Fruit fly (Drosophila melanogaster) whole organism, embryonic: ENCODE measurements around the gene Syx5.
A peak's percentile ranks its signal among the peaks of the same experiment; 100 is the strongest.

ENCODE experiments used
- Awh ChIP-seq: fragments of 200-800 bp; sonication (Bioruptor generic); IDR thresholded peaks from 2 replicates; pipeline ENCODE4, ENCODE4 v1.3.6; 2022; ENCODE audit warnings: missing biosample characterization, missing genetic modification characterization
- CG14014 ChIP-seq: fragments of 200-800 bp; sonication (Bioruptor generic); IDR thresholded peaks from 2 replicates; pipeline ENCODE4 v1.3.6; 2022; ENCODE audit warnings: missing biosample characterization, missing genetic modification characterization
- CG14441 ChIP-seq: fragments of 200-800 bp; sonication (Bioruptor generic); IDR thresholded peaks from 2 replicates; pipeline ENCODE4 v1.3.6; 2022; ENCODE audit warnings: missing biosample characterization, missing genetic modification characterization
- CG17361 ChIP-seq: fragments of 200-800 bp; sonication (Bioruptor generic); IDR thresholded peaks from 3 replicates; pipeline ENCODE4 v1.3.6; 2022; ENCODE audit warnings: missing biosample characterization, missing genetic modification characterization
- CG1832 ChIP-seq: fragments of 200-800 bp; sonication (Bioruptor generic); optimal IDR thresholded peaks from 2 replicates; lab custom pipeline; 2017; ENCODE audit warnings: missing biosample characterization, mild to moderate bottlenecking, missing genetic modification characterization, inconsistent platforms
- CG18599 ChIP-seq: fragments of 200-800 bp; sonication (Bioruptor generic); optimal IDR thresholded peaks from 3 replicates; lab custom pipeline; 2017; ENCODE audit warnings: missing biosample characterization, missing genetic modification characterization, mild to moderate bottlenecking, moderate library complexity, missing genetic modification reagents
- CG2116 ChIP-seq: fragments of 200-800 bp; sonication (Bioruptor generic); optimal IDR thresholded peaks from 3 replicates; lab custom pipeline; 2018; ENCODE audit warnings: missing biosample characterization, mild to moderate bottlenecking, missing genetic modification characterization
- CG33557 ChIP-seq: fragments of 200-800 bp; sonication (Bioruptor generic); optimal IDR thresholded peaks from 2 replicates; lab custom pipeline; 2019; ENCODE audit warnings: missing biosample characterization, mild to moderate bottlenecking, missing genetic modification characterization, moderate library complexity
- CG4360 ChIP-seq: fragments of 200-800 bp; sonication (Bioruptor generic); IDR thresholded peaks from 2 replicates; pipeline ENCODE4 v1.3.6; 2022; ENCODE audit warnings: missing biosample characterization, missing genetic modification characterization
- CG4424 ChIP-seq: fragments of 200-800 bp; sonication (Bioruptor generic); optimal IDR thresholded peaks from 3 replicates; lab custom pipeline; 2016; ENCODE audit warnings: missing biosample characterization, missing genetic modification characterization
- CG5180 ChIP-seq: fragments of 200-800 bp; sonication (Bioruptor generic); optimal IDR thresholded peaks from 3 replicates; lab custom pipeline; 2017; ENCODE audit warnings: missing biosample characterization, missing genetic modification characterization, mild to moderate bottlenecking, moderate library complexity, missing genetic modification reagents
- CG6813 ChIP-seq: fragments of 200-800 bp; sonication (Bioruptor generic); optimal IDR thresholded peaks from 2 replicates; lab custom pipeline; 2017; ENCODE audit warnings: missing biosample characterization, missing genetic modification characterization, mild to moderate bottlenecking, moderate library complexity, missing genetic modification reagents
- CG7786 ChIP-seq: fragments of 200-800 bp; sonication (Bioruptor generic); optimal IDR thresholded peaks from 2 replicates; lab custom pipeline; 2016; ENCODE audit warnings: missing biosample characterization, missing genetic modification characterization
- CG8359 ChIP-seq: fragments of 200-800 bp; sonication (Bioruptor generic); optimal IDR thresholded peaks from 2 replicates; lab custom pipeline; 2017; ENCODE audit warnings: missing biosample characterization, mild to moderate bottlenecking, missing genetic modification characterization, borderline replicate concordance
- CHES-1-like ChIP-seq: fragments of 200-800 bp; sonication (Bioruptor generic); optimal IDR thresholded peaks from 2 replicates; lab custom pipeline; 2016; ENCODE audit warnings: missing biosample characterization, missing genetic modification characterization
- D ChIP-seq, 2 experiments: fragments of 200-800 bp in 1 of 2; fragments of >200 bp in 1 of 2; sonication (Bioruptor generic) in 1 of 2; optimal IDR thresholded peaks; 2 replicates in 1 of 2; 3 replicates in 1 of 2; lab custom pipeline; 2017; ENCODE audit warnings: mild to moderate bottlenecking in 1 of 2, missing biosample characterization in 1 of 2, missing genetic modification characterization in 1 of 2, missing genetic modification reagents in 1 of 2
- Dfd ChIP-seq, 2 experiments: fragments of >200 bp; optimal IDR thresholded peaks; 2 replicates each; lab custom pipeline; 2017; ENCODE audit warnings: missing biosample characterization in 2 of 2, missing genetic modification characterization in 2 of 2
- Dip2 ChIP-seq: fragments of 200-800 bp; sonication (Bioruptor generic); IDR thresholded peaks from 2 replicates; pipeline ENCODE4 v1.3.6; 2022; ENCODE audit warnings: missing biosample characterization, missing genetic modification characterization
- Dip3 ChIP-seq: fragments of 200-800 bp; sonication (Bioruptor generic); optimal IDR thresholded peaks from 3 replicates; lab custom pipeline; 2016; ENCODE audit warnings: missing biosample characterization, missing genetic modification characterization
- Elba2 ChIP-seq: fragments of 200-800 bp; sonication (Bioruptor generic); optimal IDR thresholded peaks from 3 replicates; lab custom pipeline; 2016; ENCODE audit warnings: missing biosample characterization, missing genetic modification characterization
- Ets97D ChIP-seq: fragments of 200-800 bp; sonication (Bioruptor generic); optimal IDR thresholded peaks from 3 replicates; lab custom pipeline; 2016; ENCODE audit warnings: missing biosample characterization, missing genetic modification characterization
- GATAe ChIP-seq: fragments of 200-800 bp; sonication (Bioruptor generic); conservative IDR thresholded peaks from 2 replicates; pipeline ENCODE4 v1.3.6; 2022; ENCODE audit warnings: missing biosample characterization, missing genetic modification characterization
- HLHmδ ChIP-seq: fragments of 200-800 bp; sonication (Bioruptor generic); optimal IDR thresholded peaks from 2 replicates; lab custom pipeline; 2018; ENCODE audit warnings: missing biosample characterization, mild to moderate bottlenecking, missing genetic modification characterization, moderate library complexity
- Hsf ChIP-seq: fragments of 200-800 bp; sonication (Bioruptor generic); optimal IDR thresholded peaks from 3 replicates; lab custom pipeline; 2016; ENCODE audit warnings: missing biosample characterization, missing genetic modification characterization
- Max ChIP-seq: fragments of 200-800 bp; sonication (Bioruptor generic); optimal IDR thresholded peaks from 2 replicates; lab custom pipeline; 2016; ENCODE audit warnings: missing biosample characterization, mild to moderate bottlenecking, missing genetic modification characterization
- Med ChIP-seq: fragments of 200-800 bp; sonication (Bioruptor generic); peaks from one replicate; lab custom pipeline; 2016; ENCODE audit warnings: missing biosample characterization, missing genetic modification characterization, mild to moderate bottlenecking, inconsistent platforms, moderate library complexity
- Mrtf ChIP-seq: fragments of 200-800 bp; sonication (Bioruptor generic); IDR thresholded peaks from 3 replicates; pipeline ENCODE4 v1.3.6; 2022; ENCODE audit warnings: missing biosample characterization, missing genetic modification characterization
- PHDP ChIP-seq: fragments of 200-800 bp; sonication (Bioruptor generic); optimal IDR thresholded peaks from 3 replicates; lab custom pipeline; 2018; ENCODE audit warnings: missing biosample characterization, mild to moderate bottlenecking, missing genetic modification characterization, moderate library complexity
- Ravus ChIP-seq: fragments of 200-800 bp; sonication (Bioruptor generic); IDR thresholded peaks from 2 replicates; pipeline ENCODE4 v1.3.6; 2022; ENCODE audit warnings: missing biosample characterization, missing genetic modification characterization
- Taf1 ChIP-seq: fragments of 200-800 bp; sonication (Bioruptor generic); IDR thresholded peaks from 2 replicates; pipeline ENCODE4 v1.3.6; 2022; ENCODE audit warnings: missing biosample characterization, missing genetic modification characterization
- Trl ChIP-seq, 3 experiments: fragments of >200 bp in 2 of 3; fragments of 200-800 bp in 1 of 3; sonication (Bioruptor generic) in 1 of 3; optimal IDR thresholded peaks; 2 replicates in 1 of 3; 3 replicates in 2 of 3; lab custom pipeline; 2016 to 2017; ENCODE audit warnings: missing biosample characterization in 1 of 3, missing genetic modification characterization in 1 of 3
- ash1 ChIP-seq: fragments of 200-800 bp; sonication (Bioruptor generic); optimal IDR thresholded peaks from 2 replicates; lab custom pipeline; 2018; ENCODE audit warnings: missing biosample characterization, mild to moderate bottlenecking, missing genetic modification characterization
- crol ChIP-seq: fragments of 200-800 bp; sonication (Bioruptor generic); IDR thresholded peaks from 2 replicates; pipeline ENCODE4 v1.3.6; 2022; ENCODE audit warnings: missing biosample characterization, missing genetic modification characterization
- dan ChIP-seq: fragments of 200-800 bp; sonication (Bioruptor generic); IDR thresholded peaks from 2 replicates; pipeline ENCODE4 v1.3.6; 2022; ENCODE audit warnings: missing biosample characterization, missing genetic modification characterization
- her ChIP-seq: fragments of 200-800 bp; sonication (Bioruptor generic); optimal IDR thresholded peaks from 2 replicates; lab custom pipeline; 2016; ENCODE audit warnings: missing biosample characterization, missing genetic modification characterization
- kay ChIP-seq: fragments of 200-800 bp; sonication (Bioruptor generic); optimal IDR thresholded peaks from 2 replicates; lab custom pipeline; 2016; ENCODE audit warnings: missing biosample characterization, missing genetic modification characterization
- ken ChIP-seq: fragments of 200-800 bp; sonication (Bioruptor generic); IDR thresholded peaks from 3 replicates; pipeline ENCODE4 v1.3.6; 2022; ENCODE audit warnings: missing biosample characterization, missing genetic modification characterization
- nau ChIP-seq: fragments of 200-800 bp; sonication (Bioruptor generic); optimal IDR thresholded peaks from 3 replicates; lab custom pipeline; 2017; ENCODE audit warnings: missing biosample characterization, mild to moderate bottlenecking, missing genetic modification characterization, missing genetic modification reagents
- rib ChIP-seq: fragments of 200-800 bp; sonication (Bioruptor generic); IDR thresholded peaks from 2 replicates; pipeline ENCODE4 v1.3.6; 2022; ENCODE audit warnings: missing biosample characterization, missing genetic modification characterization
- ro ChIP-seq: fragments of 200-800 bp; sonication (Bioruptor generic); IDR thresholded peaks from 2 replicates; pipeline ENCODE4 v1.3.6; 2022; ENCODE audit warnings: missing biosample characterization, missing genetic modification characterization
- scrt ChIP-seq: fragments of 200-800 bp; sonication (Bioruptor generic); optimal IDR thresholded peaks from 2 replicates; lab custom pipeline; 2018; ENCODE audit warnings: missing biosample characterization, mild to moderate bottlenecking, missing genetic modification characterization, moderate library complexity
- sisA ChIP-seq: fragments of 200-800 bp; sonication (Bioruptor generic); IDR thresholded peaks from 2 replicates; pipeline ENCODE4 v1.3.6; 2022; ENCODE audit warnings: missing biosample characterization, missing genetic modification characterization
- sug ChIP-seq: fragments of 200-800 bp; optimal IDR thresholded peaks from 2 replicates; lab custom pipeline; 2019; ENCODE audit warnings: missing biosample characterization, mild to moderate bottlenecking, missing genetic modification characterization, moderate library complexity
- toy ChIP-seq: fragments of 200-800 bp; sonication (Bioruptor generic); IDR thresholded peaks from 2 replicates; pipeline ENCODE4 v1.3.6; 2022; ENCODE audit warnings: missing biosample characterization, missing genetic modification characterization
- twi ChIP-seq: fragments of 200-800 bp; optimal IDR thresholded peaks from 2 replicates; lab custom pipeline; 2019; ENCODE audit warnings: missing biosample characterization, mild to moderate bottlenecking, missing genetic modification characterization, moderate library complexity
- unpg ChIP-seq: fragments of 200-800 bp; sonication (Bioruptor generic); optimal IDR thresholded peaks from 3 replicates; lab custom pipeline; 2018; ENCODE audit warnings: missing biosample characterization, mild to moderate bottlenecking, missing genetic modification characterization, moderate library complexity
- zen ChIP-seq: fragments of 200-800 bp; sonication (Bioruptor generic); optimal IDR thresholded peaks from 3 replicates; lab custom pipeline; 2018; ENCODE audit warnings: missing biosample characterization, mild to moderate bottlenecking, missing genetic modification characterization, moderate library complexity
- zfh1 ChIP-seq: fragments of 200-800 bp; sonication (Bioruptor generic); IDR thresholded peaks from 3 replicates; pipeline ENCODE4 v1.3.6; 2022; ENCODE audit warnings: missing biosample characterization, missing genetic modification characterization

Gene Syx5

DNA sequence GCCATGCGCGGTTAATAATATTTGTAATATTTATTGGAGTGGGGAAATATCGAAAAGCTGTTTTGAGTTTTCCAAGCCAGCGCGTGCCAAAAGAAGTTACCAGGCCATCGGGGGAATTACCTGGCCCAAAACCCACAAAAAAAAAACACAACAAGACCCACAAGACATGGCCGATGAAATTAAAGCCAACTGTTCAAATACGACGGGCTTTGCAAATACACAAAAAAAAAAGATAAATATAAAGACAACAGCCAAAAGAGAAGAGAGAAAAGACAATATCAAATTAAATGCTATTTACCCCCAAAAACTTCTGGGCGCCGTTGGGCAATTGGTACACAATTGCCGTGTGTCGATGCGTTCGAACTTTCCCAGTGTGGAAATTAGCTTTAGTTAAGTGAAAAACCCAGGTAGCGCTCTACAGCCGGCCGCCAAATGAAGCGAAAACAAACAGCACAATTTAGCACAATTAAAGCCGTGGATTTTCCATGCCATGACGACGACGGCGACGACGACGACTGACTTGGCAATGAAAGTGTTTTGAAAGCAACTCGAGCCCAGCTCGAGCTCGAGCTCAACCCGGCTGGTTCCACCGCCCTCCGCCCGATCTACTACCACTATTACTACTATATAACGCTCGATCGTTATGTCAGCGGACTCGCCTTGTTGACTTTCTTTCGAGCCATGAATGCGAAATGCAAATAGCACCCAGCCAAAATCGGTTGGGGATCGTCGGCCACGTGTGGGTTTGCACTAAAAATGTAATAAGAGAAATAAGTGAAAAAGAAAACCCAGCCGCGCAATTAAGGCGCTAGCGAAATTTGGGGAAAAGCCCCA, 10.8 kb downstream of the Syx5 start (continued):
- TF ChIP-seq CG18599 (peak; percentile 58), crol (GFP tag; lab: Robert Waterston, UW) (no peak), CHES-1-like (GFP tag; lab: Kevin White, UChicago) (peak; percentile 11), twi (tag; lab: Kevin White, UChicago) (no peak), CG14441 (GFP tag; lab: Robert Waterston, UW) (peak; percentile 45; the same call in 1 of the 2 replicates), CG33557 (GFP tag; lab: Kevin White, UChicago) (no peak), Ravus (GFP tag; lab: Robert Waterston, UW) (no peak), CG14014 (GFP tag; lab: Robert Waterston, UW) (peak; percentile 60; the same call in 1 of the 2 replicates), CG5180 (GFP tag; lab: Kevin White, UChicago) (peak; percentile 65), D (optimal IDR thresholded peaks at IDR 0.05; lab: Kevin White, UChicago) (no peak), D (GFP tag; optimal IDR thresholded peaks at IDR 0.05; lab: Kevin White, UChicago) (peak; percentile 4), Max (GFP tag; lab: Kevin White, UChicago) (no peak), sug (no peak), scrt (GFP tag; lab: Kevin White, UChicago) (peak; percentile 30), toy (no peak), Taf1 (no peak), CG2116 (peak; percentile 27), CG17361 (no peak), HLHmδ (no peak), CG6813 (GFP tag; lab: Kevin White, UChicago) (peak; percentile 60), Med (peak; percentile 85), Dfd (GFP tag; optimal IDR thresholded peaks at IDR 0.05; lab: Kevin White, UChicago) (no peak), Mrtf (no peak), Dip3 (peak; percentile 36), dan (GFP tag; lab: Robert Waterston, UW) (no peak), PHDP (tag; lab: Kevin White, UChicago) (peak; percentile 65), ash1 (no peak), kay (GFP tag; lab: Kevin White, UChicago) (no peak), ro (GFP tag; lab: Robert Waterston, UW) (no peak), Ets97D (no peak), unpg (GFP tag; lab: Kevin White, UChicago) (peak; percentile 50), CG4360 (GFP tag; lab: Robert Waterston, UW) (peak; percentile 21; the same call in 1 of the 2 replicates), Awh (GFP tag; lab: Robert Waterston, UW) (peak; percentile 77), CG4424 (GFP tag; lab: Kevin White, UChicago) (no peak), ken (GFP tag; lab: Robert Waterston, UW) (0 out of 3 replicates have a peak, but pooled peaks have one; percentile 13), her (GFP tag; lab: Kevin White, UChicago) (peak; percentile 34), nau (GFP tag; lab: Kevin White, UChicago) (peak; percentile 14), Dip2 (GFP tag; lab: Robert Waterston, UW) (no peak), rib (no peak), CG1832 (no peak), zen (tag; lab: Kevin White, UChicago) (no peak), CG7786 (GFP tag; lab: Kevin White, UChicago) (peak; percentile 0), CG8359 (GFP tag; lab: Kevin White, UChicago) (no peak), zfh1 (GFP tag; lab: Robert Waterston, UW) (0 out of 3 replicates have a peak, but pooled peaks have one; percentile 11), GATAe (GFP tag; lab: Robert Waterston, UW) (no peak), Hsf (GFP tag; lab: Kevin White, UChicago) (no peak), sisA (GFP tag; lab: Robert Waterston, UW) (no peak), Elba2 (GFP tag; lab: Kevin White, UChicago) (no peak), Trl (optimal IDR thresholded peaks at IDR 0.05; lab: Kevin White, UChicago) (no peak), Trl (GFP tag; optimal IDR thresholded peaks at IDR 0.05; lab: Kevin White, UChicago) (peak; percentile 64)
